Worm (Caenorhabditis elegans) whole organism, L4 larva: ENCODE data around the gene srd-49.

Experiments used
- F26F4.8 ChIP-seq: fragments of 200-800 bp; sonication (Bioruptor generic); conservative IDR thresholded peaks from 2 replicates; pipeline ENCODE4 v1.3.6; 2022; ENCODE audit warnings: missing genetic modification characterization, missing compliant biosample characterization
- T26A8.4 ChIP-seq: fragments of 200-800 bp; sonication (Bioruptor generic); IDR thresholded peaks from 2 replicates; pipeline ENCODE4 v1.3.6; 2022; ENCODE audit warnings: missing genetic modification characterization, missing compliant biosample characterization
- ZK546.5 ChIP-seq, 2 experiments: sonication (generic microtip); optimal IDR thresholded peaks; 2 replicates each; lab custom pipeline; 2017; ENCODE audit warnings: missing biosample characterization in 2 of 2, missing genetic modification characterization in 2 of 2
- aha-1 ChIP-seq: fragments of 150-350 bp; peaks from one replicate; lab custom pipeline; 2014; ENCODE audit warnings: missing biosample characterization, missing genetic modification characterization
- attf-4 ChIP-seq: sonication (generic microtip); optimal IDR thresholded peaks from 3 replicates; lab custom pipeline; 2017; ENCODE audit warnings: missing biosample characterization, missing genetic modification characterization
- daf-16 ChIP-seq, 3 experiments: sonication (generic microtip); optimal IDR thresholded peaks; 2 replicates each; lab custom pipeline; 2016 to 2017; ENCODE audit warnings: missing genetic modification characterization in 3 of 3, missing genetic modification reagents in 3 of 3, mild to moderate bottlenecking in 2 of 3, missing compliant biosample characterization in 2 of 3, missing biosample characterization in 1 of 3, moderate library complexity in 1 of 3
- egl-27 ChIP-seq: sonication (generic microtip); optimal IDR thresholded peaks from 3 replicates; lab custom pipeline; 2017; ENCODE audit warnings: missing biosample characterization, missing genetic modification reagents, missing genetic modification characterization
- fkh-10 ChIP-seq: fragments of 150-350 bp; optimal IDR thresholded peaks from 2 replicates; lab custom pipeline; 2014; ENCODE audit warnings: missing biosample characterization, missing genetic modification reagents, missing genetic modification characterization
- hmg-1.1 ChIP-seq: fragments of 200-800 bp; sonication (Bioruptor generic); IDR thresholded peaks from 2 replicates; pipeline ENCODE4 v1.3.6; 2022; ENCODE audit warnings: missing genetic modification reagents, missing genetic modification characterization, missing compliant biosample characterization
- nhr-10 ChIP-seq: fragments of 150-350 bp; optimal IDR thresholded peaks from 2 replicates; lab custom pipeline; 2014; ENCODE audit warnings: missing biosample characterization, missing genetic modification characterization
- skn-1 ChIP-seq: fragments of 150-350 bp; optimal IDR thresholded peaks from 2 replicates; lab custom pipeline; 2014; ENCODE audit warnings: missing biosample characterization, missing genetic modification characterization
- snpc-4 ChIP-seq: fragments of 150-350 bp; optimal IDR thresholded peaks from 2 replicates; lab custom pipeline; 2014; ENCODE audit warnings: missing biosample characterization, missing genetic modification characterization
- unc-39 ChIP-seq: sonication (generic microtip); optimal IDR thresholded peaks from 2 replicates; lab custom pipeline; 2017; ENCODE audit warnings: missing biosample characterization, missing genetic modification characterization
- zag-1 ChIP-seq: fragments of 150-350 bp; optimal IDR thresholded peaks from 2 replicates; lab custom pipeline; 2014; ENCODE audit warnings: missing biosample characterization, missing genetic modification characterization

DNA sequence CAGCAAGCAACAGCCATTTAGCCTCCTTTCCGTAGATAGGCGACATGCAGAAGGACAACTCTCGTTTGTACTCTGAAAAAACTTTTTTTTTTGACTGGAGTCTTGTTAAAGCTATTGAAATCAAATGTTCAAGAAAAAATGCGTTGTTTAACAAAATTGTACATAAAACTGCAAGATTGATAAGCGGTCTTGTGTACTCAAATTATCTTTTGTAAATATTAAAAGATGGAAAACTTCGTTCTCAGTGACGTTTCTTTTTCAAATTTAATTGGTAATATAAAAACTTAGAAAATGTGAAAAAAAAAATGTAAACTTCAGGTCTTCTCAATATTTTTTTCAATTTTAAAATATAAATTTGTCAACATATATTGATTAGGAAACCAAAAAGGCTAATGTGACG is 16.7 kb downstream of the srd-49 start:
- no peak for TF ChIP-seq nhr-10 (tag; lab: Kevin White, UChicago)
- no peak for TF ChIP-seq daf-16 (GFP tag; optimal IDR thresholded peaks at IDR 0.05; lab: Kevin White, UChicago)
- TF ChIP-seq daf-16 (tag; optimal IDR thresholded peaks at IDR 0.05; lab: Kevin White, UChicago) = peak; percentile 53
- TF ChIP-seq unc-39 (tag; lab: Kevin White, UChicago) = no peak
- TF ChIP-seq skn-1 = no peak
- TF ChIP-seq aha-1 = no peak
- TF ChIP-seq zag-1 (tag; lab: Kevin White, UChicago) = no peak
- TF ChIP-seq snpc-4 = no peak
- no peak for TF ChIP-seq F26F4.8 (GFP tag; lab: Robert Waterston, UW)
- TF ChIP-seq fkh-10 (GFP tag; lab: Kevin White, UChicago) = no peak
- TF ChIP-seq T26A8.4 = no peak
- no peak for TF ChIP-seq attf-4 (tag; lab: Kevin White, UChicago)
- no peak for TF ChIP-seq egl-27
- no peak for TF ChIP-seq ZK546.5 (tag; optimal IDR thresholded peaks at IDR 0.05; lab: Kevin White, UChicago)
- no peak for TF ChIP-seq hmg-1.1
